Fruit fly (Drosophila melanogaster): ENCODE data around the gene CG42724.

dm6 chr3R:6409153-6409571, 41.1 kb upstream of the CG42724 start:
- TF ChIP-seq hbn (GFP tag; IDR thresholded peaks at IDR 0.05; ENCODE audit: partially characterized antibody) (no peak), nau (GFP tag; optimal IDR thresholded peaks at IDR 0.05) (no peak), Meics (GFP tag; optimal IDR thresholded peaks at IDR 0.05) (no peak), HLH4C (GFP tag; IDR thresholded peaks at IDR 0.05; ENCODE audit: partially characterized antibody) (no peak), p53 (GFP tag; optimal IDR thresholded peaks at IDR 0.05) (no peak)
